Worm (Caenorhabditis elegans) whole organism, late embryonic: ENCODE data around the gene Y71H2AM.1.

Experiments used
- C08G9.2 ChIP-seq: sonication (generic microtip); optimal IDR thresholded peaks from 2 replicates; lab custom pipeline; 2016; ENCODE audit warnings: mild to moderate bottlenecking, missing genetic modification characterization, moderate library complexity, missing compliant biosample characterization
- ama-1 ChIP-seq: fragments of 150-350 bp; optimal IDR thresholded peaks from 2 replicates; lab custom pipeline; 2014
- ceh-19 ChIP-seq: fragments of 200-800 bp; sonication (Bioruptor generic); optimal IDR thresholded peaks from 2 replicates; lab custom pipeline; 2018; ENCODE audit warnings: mild to moderate bottlenecking, missing genetic modification characterization, missing compliant biosample characterization
- ets-4 ChIP-seq: sonication (generic microtip); optimal IDR thresholded peaks from 2 replicates; lab custom pipeline; 2016; ENCODE audit warnings: missing genetic modification characterization, missing compliant biosample characterization
- nhr-232 ChIP-seq: sonication (generic microtip); optimal IDR thresholded peaks from 2 replicates; lab custom pipeline; 2016; ENCODE audit warnings: missing genetic modification characterization, missing compliant biosample characterization
- sox-4 ChIP-seq: sonication (generic microtip); optimal IDR thresholded peaks from 2 replicates; lab custom pipeline; 2017; ENCODE audit warnings: mild to moderate bottlenecking, missing genetic modification characterization, inconsistent platforms, missing compliant biosample characterization
- tbx-2 ChIP-seq: sonication (generic microtip); optimal IDR thresholded peaks from 2 replicates; lab custom pipeline; 2016; ENCODE audit warnings: missing genetic modification characterization, missing compliant biosample characterization
- unc-86 ChIP-seq: sonication (generic microtip); optimal IDR thresholded peaks from 2 replicates; lab custom pipeline; 2016; ENCODE audit warnings: missing genetic modification characterization, missing compliant biosample characterization

DNA sequence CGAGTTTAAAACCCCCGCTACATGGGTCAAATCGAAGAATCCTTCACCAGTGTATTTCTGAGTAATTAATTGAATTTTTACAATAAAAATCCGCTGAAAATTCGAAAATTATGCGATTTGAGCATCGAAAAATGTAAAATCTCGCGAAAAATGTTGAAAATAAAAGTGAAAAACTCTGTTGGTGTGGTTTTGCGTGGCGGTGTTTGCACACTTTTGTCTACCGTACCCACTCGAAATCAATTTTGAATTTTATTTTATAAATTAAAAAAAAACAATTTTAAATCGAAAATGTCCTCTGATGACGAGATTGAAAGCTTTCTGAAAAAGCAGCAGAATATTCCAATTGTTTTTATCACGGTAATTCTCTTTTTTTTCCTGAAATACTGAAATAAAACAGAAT lies 46.1 kb upstream of the Y71H2AM.1 start, which contains the start of gene Y71H2AM.6:
- TF ChIP-seq ama-1 (no peak), sox-4 (tag; lab: Kevin White, UChicago) (no peak), unc-86 (no peak), ets-4 (tag; lab: Kevin White, UChicago) (no peak), C08G9.2 (tag; lab: Kevin White, UChicago) (no peak), nhr-232 (tag; lab: Kevin White, UChicago) (no peak), ceh-19 (GFP tag; lab: Kevin White, UChicago) (no peak), tbx-2 (tag; lab: Kevin White, UChicago) (no peak)
